Worm (Caenorhabditis elegans) whole organism, early embryonic: ENCODE measurements around the gene rnf-113.

ENCODE experiments used
- B0310.2 ChIP-seq: sonication (generic microtip); optimal IDR thresholded peaks from 2 replicates; lab custom pipeline; 2016; ENCODE audit warnings: mild to moderate bottlenecking, missing genetic modification characterization, missing compliant biosample characterization
- F13C5.2 ChIP-seq: sonication (generic microtip); optimal IDR thresholded peaks from 2 replicates; lab custom pipeline; 2017; ENCODE audit warnings: mild to moderate bottlenecking, missing genetic modification characterization, inconsistent platforms, missing compliant biosample characterization
- aly-1 ChIP-seq: sonication (generic microtip); optimal IDR thresholded peaks from 2 replicates; lab custom pipeline; 2016; ENCODE audit warnings: missing genetic modification characterization, missing compliant biosample characterization
- ama-1 ChIP-seq: fragments of 150-350 bp; optimal IDR thresholded peaks from 2 replicates; lab custom pipeline; 2014
- ceh-13 ChIP-seq: fragments of 200-800 bp; sonication (Bioruptor generic); optimal IDR thresholded peaks from 2 replicates; lab custom pipeline; 2018; ENCODE audit warnings: mild to moderate bottlenecking, missing genetic modification characterization, missing compliant biosample characterization
- ets-7 ChIP-seq: sonication (generic microtip); optimal IDR thresholded peaks from 2 replicates; lab custom pipeline; 2016; ENCODE audit warnings: missing genotype, missing genetic modification characterization, missing compliant biosample characterization
- flt-1 ChIP-seq: fragments of 200-800 bp; sonication (Bioruptor generic); IDR thresholded peaks from 2 replicates; pipeline ENCODE4 v1.3.6; 2022; ENCODE audit warnings: missing genetic modification characterization, missing compliant biosample characterization
- hmg-4 ChIP-seq: fragments of 200-800 bp; sonication (Bioruptor generic); optimal IDR thresholded peaks from 2 replicates; lab custom pipeline; 2018; ENCODE audit warnings: mild to moderate bottlenecking, missing genetic modification characterization, missing compliant biosample characterization
- hnd-1 ChIP-seq: sonication (generic microtip); optimal IDR thresholded peaks from 2 replicates; lab custom pipeline; 2016; ENCODE audit warnings: missing genetic modification characterization, missing compliant biosample characterization
- scrt-1 ChIP-seq: fragments of 200-800 bp; sonication (Bioruptor generic); IDR thresholded peaks from 2 replicates; pipeline ENCODE4 v1.3.6; 2022; ENCODE audit warnings: missing genetic modification characterization, missing compliant biosample characterization

ce11 chrIII:10769693-10770092, 12.3 kb upstream of the rnf-113 start:
- TF ChIP-seq ama-1 (lab: Kevin White, UChicago) (no peak), hmg-4 (no peak), scrt-1 (GFP tag; lab: Robert Waterston, UW) (no peak), hnd-1 (tag; lab: Kevin White, UChicago) (no peak), F13C5.2 (tag; lab: Kevin White, UChicago) (no peak), B0310.2 (tag; lab: Kevin White, UChicago) (no peak), ceh-13 (GFP tag; lab: Kevin White, UChicago) (no peak), aly-1 (no peak), flt-1 (GFP tag; lab: Robert Waterston, UW) (no peak), ets-7 (tag; lab: Kevin White, UChicago) (no peak)
